Worm (Caenorhabditis elegans) whole organism, L1 larva: ENCODE data around the gene R11H6.2.

ENCODE experiments used
- C04F5.9 ChIP-seq: sonication (generic microtip); optimal IDR thresholded peaks from 2 replicates; lab custom pipeline; 2016; ENCODE audit warnings: missing genetic modification characterization, missing compliant biosample characterization
- C34B4.2 ChIP-seq: sonication (generic microtip); optimal IDR thresholded peaks from 2 replicates; lab custom pipeline; 2017; ENCODE audit warnings: mild to moderate bottlenecking, missing genetic modification characterization, missing compliant biosample characterization
- ama-1 ChIP-seq: fragments of 150-350 bp; optimal IDR thresholded peaks from 2 replicates; lab custom pipeline; 2014
- blmp-1 ChIP-seq: fragments of 150-350 bp; optimal IDR thresholded peaks from 2 replicates; lab custom pipeline; 2014; ENCODE audit warnings: missing biosample characterization, missing genetic modification characterization
- ceh-8 ChIP-seq: fragments of 200-800 bp; sonication (Bioruptor generic); optimal IDR thresholded peaks from 2 replicates; lab custom pipeline; 2018; ENCODE audit warnings: mild to moderate bottlenecking, missing genetic modification characterization, moderate library complexity, missing compliant biosample characterization
- ceh-82 ChIP-seq, 3 experiments: fragments of 150-350 bp in 1 of 3; sonication (generic microtip) in 2 of 3; optimal IDR thresholded peaks; 2 replicates each; lab custom pipeline; 2014 to 2017; ENCODE audit warnings: missing biosample characterization in 3 of 3, missing genetic modification characterization in 3 of 3
- ceh-90 ChIP-seq: sonication (generic microtip); optimal IDR thresholded peaks from 2 replicates; lab custom pipeline; 2016; ENCODE audit warnings: missing genetic modification characterization, missing compliant biosample characterization
- ces-1 ChIP-seq: fragments of 150-350 bp; optimal IDR thresholded peaks from 2 replicates; lab custom pipeline; 2014; ENCODE audit warnings: missing biosample characterization, missing genetic modification reagents, missing genetic modification characterization
- dsc-1 ChIP-seq: sonication (generic microtip); optimal IDR thresholded peaks from 2 replicates; lab custom pipeline; 2016; ENCODE audit warnings: mild to moderate bottlenecking, missing genetic modification characterization, missing compliant biosample characterization
- efl-1 ChIP-seq, 4 experiments: fragments of 150-350 bp; optimal IDR thresholded peaks in 3 of 4; peaks in 1 of 4; 1 replicate in 1 of 4; 2 replicates in 3 of 4; lab custom pipeline; 2014; ENCODE audit warnings: missing biosample characterization in 2 of 4, missing genetic modification characterization in 2 of 4, missing genetic modification reagents in 2 of 4
- elt-2 ChIP-seq: sonication (generic microtip); optimal IDR thresholded peaks from 2 replicates; lab custom pipeline; 2016; ENCODE audit warnings: missing genetic modification characterization, mild to moderate bottlenecking, inconsistent platforms, missing compliant biosample characterization, missing genetic modification reagents
- fkh-10 ChIP-seq: sonication (generic microtip); optimal IDR thresholded peaks from 2 replicates; lab custom pipeline; 2017; ENCODE audit warnings: missing biosample characterization, missing genetic modification reagents, missing genetic modification characterization
- fkh-8 ChIP-seq: sonication (generic microtip); optimal IDR thresholded peaks from 2 replicates; lab custom pipeline; 2016; ENCODE audit warnings: mild to moderate bottlenecking, missing genetic modification characterization, missing compliant biosample characterization
- fos-1 ChIP-seq: fragments of 150-350 bp; optimal IDR thresholded peaks from 2 replicates; lab custom pipeline; 2014; ENCODE audit warnings: missing biosample characterization, missing genetic modification characterization
- lin-14 ChIP-seq: fragments of 200-800 bp; sonication (Bioruptor generic); optimal IDR thresholded peaks from 2 replicates; lab custom pipeline; 2018; ENCODE audit warnings: mild to moderate bottlenecking, missing genetic modification characterization, moderate library complexity, missing compliant biosample characterization
- lin-39 ChIP-seq: fragments of 150-350 bp; optimal IDR thresholded peaks from 2 replicates; lab custom pipeline; 2014; ENCODE audit warnings: missing biosample characterization, missing genetic modification reagents, missing genetic modification characterization
- mab-9 ChIP-seq: fragments of 200-800 bp; sonication (Bioruptor generic); IDR thresholded peaks from 2 replicates; pipeline ENCODE4 v1.3.6; 2022; ENCODE audit warnings: missing genetic modification reagents, missing genetic modification characterization, missing compliant biosample characterization
- mep-1 ChIP-seq: fragments of 150-350 bp; optimal IDR thresholded peaks from 2 replicates; lab custom pipeline; 2014; ENCODE audit warnings: missing biosample characterization, missing genetic modification characterization
- nhr-19 ChIP-seq: fragments of 200-800 bp; sonication (Bioruptor generic); conservative IDR thresholded peaks from 2 replicates; pipeline ENCODE4 v1.3.6; 2022; ENCODE audit warnings: missing genetic modification characterization, missing compliant biosample characterization
- nhr-47 ChIP-seq: sonication (generic microtip); optimal IDR thresholded peaks from 2 replicates; lab custom pipeline; 2016; ENCODE audit warnings: mild to moderate bottlenecking, missing genetic modification characterization, moderate library complexity, missing compliant biosample characterization
- nhr-71 ChIP-seq: sonication (generic microtip); optimal IDR thresholded peaks from 2 replicates; lab custom pipeline; 2016; ENCODE audit warnings: mild to moderate bottlenecking, missing genetic modification characterization, moderate library complexity, missing compliant biosample characterization
- nhr-76 ChIP-seq: sonication (generic microtip); optimal IDR thresholded peaks from 2 replicates; lab custom pipeline; 2017; ENCODE audit warnings: missing biosample characterization, missing genetic modification characterization
- nhr-85 ChIP-seq: sonication (generic microtip); peaks from one replicate; lab custom pipeline; 2016; ENCODE audit warnings: missing genetic modification characterization, inconsistent platforms, missing compliant biosample characterization
- nhr-90 ChIP-seq: sonication (generic microtip); optimal IDR thresholded peaks from 2 replicates; lab custom pipeline; 2016; ENCODE audit warnings: mild to moderate bottlenecking, missing genetic modification characterization, missing compliant biosample characterization; ENCODE audit not compliant: poor library complexity
- pag-3 ChIP-seq: sonication (generic microtip); optimal IDR thresholded peaks from 2 replicates; lab custom pipeline; 2017; ENCODE audit warnings: missing genetic modification characterization, mild to moderate bottlenecking, missing compliant biosample characterization, antibody characterized with exemption, borderline replicate concordance; ENCODE audit not compliant: insufficient read depth
- pqm-1 ChIP-seq: sonication (generic microtip); optimal IDR thresholded peaks from 3 replicates; lab custom pipeline; 2017; ENCODE audit warnings: missing biosample characterization, missing genetic modification characterization
- rnt-1 ChIP-seq: sonication (generic microtip); optimal IDR thresholded peaks from 2 replicates; lab custom pipeline; 2016; ENCODE audit warnings: mild to moderate bottlenecking, missing genetic modification characterization, moderate library complexity, missing compliant biosample characterization
- snpc-4 ChIP-seq: fragments of 150-350 bp; optimal IDR thresholded peaks from 2 replicates; lab custom pipeline; 2014; ENCODE audit warnings: missing biosample characterization, missing genetic modification characterization
- snu-23 ChIP-seq: sonication (generic microtip); optimal IDR thresholded peaks from 2 replicates; lab custom pipeline; 2016; ENCODE audit warnings: missing genetic modification characterization, missing compliant biosample characterization
- unc-130 ChIP-seq: fragments of 150-350 bp; optimal IDR thresholded peaks from 2 replicates; lab custom pipeline; 2017; ENCODE audit warnings: missing biosample characterization, missing genetic modification characterization, inconsistent platforms
- vab-15 ChIP-seq: sonication (generic microtip); optimal IDR thresholded peaks from 2 replicates; lab custom pipeline; 2017; ENCODE audit warnings: missing genotype, mild to moderate bottlenecking, missing genetic modification characterization, missing compliant biosample characterization
- xbp-1 ChIP-seq: sonication (generic microtip); optimal IDR thresholded peaks from 2 replicates; lab custom pipeline; 2016; ENCODE audit warnings: missing genetic modification characterization, missing compliant biosample characterization
- zag-1 ChIP-seq: fragments of 150-350 bp; optimal IDR thresholded peaks from 2 replicates; lab custom pipeline; 2014; ENCODE audit warnings: missing biosample characterization, missing genetic modification characterization
- ztf-11 ChIP-seq, 2 experiments: sonication (generic microtip); optimal IDR thresholded peaks; 2 replicates each; lab custom pipeline; 2016 to 2017; ENCODE audit warnings: missing genetic modification characterization in 2 of 2, missing biosample characterization in 1 of 2, missing compliant biosample characterization in 1 of 2
- ztf-4 ChIP-seq: fragments of 150-350 bp; optimal IDR thresholded peaks from 2 replicates; lab custom pipeline; 2014; ENCODE audit warnings: missing biosample characterization, missing genetic modification characterization

R11H6.2 gene

DNA sequence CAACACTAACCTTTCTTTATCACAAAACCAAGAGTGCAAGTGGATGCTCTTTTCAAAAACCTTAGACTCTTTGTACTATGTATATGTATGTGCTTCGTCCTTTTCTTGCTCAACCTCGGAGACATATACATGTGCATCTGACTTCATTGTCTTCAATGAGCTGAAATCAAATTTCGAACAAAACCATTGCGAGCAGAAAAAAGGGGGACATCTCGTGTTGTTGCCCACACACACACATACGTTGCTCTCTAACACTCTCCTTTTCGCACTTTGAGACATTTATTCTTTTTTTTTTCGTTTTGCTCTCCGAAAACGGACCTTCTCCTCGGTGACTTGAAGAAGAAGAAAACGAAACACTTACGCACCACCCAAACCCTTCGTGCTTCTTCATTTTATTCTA lies 22.5 kb downstream of the R11H6.2 start:
- TF ChIP-seq lin-14 (GFP tag; lab: Kevin White, UChicago) (peak; percentile 53), efl-1 (optimal IDR thresholded peaks at IDR 0.05; lab: Kevin White, UChicago) (no peak), efl-1 (GFP tag; optimal IDR thresholded peaks at IDR 0.05 in 1 of 2; lab: Kevin White, UChicago) (no peak), pqm-1 (tag; lab: Kevin White, UChicago) (no peak), fkh-10 (GFP tag; lab: Kevin White, UChicago) (peak; percentile 80), snu-23 (GFP tag; lab: Kevin White, UChicago) (no peak), ama-1 (lab: Kevin White, UChicago) (no peak)

ce11 chrV:14620835-14621234 lies 23.0 kb downstream of the R11H6.2 start, which contains the start of gene hot-1:
hot-1 (plus strand) TSS chrV:14621135.
- no peak for TF ChIP-seq nhr-47 (tag; lab: Kevin White, UChicago)
- no peak for TF ChIP-seq dsc-1
- TF ChIP-seq ztf-4 (tag; lab: Kevin White, UChicago) = no peak
- TF ChIP-seq xbp-1 = no peak
- no peak for TF ChIP-seq ceh-82 (tag; optimal IDR thresholded peaks at IDR 0.05; lab: Kevin White, UChicago)
- no peak for TF ChIP-seq lin-39 (tag; lab: Kevin White, UChicago)
- TF ChIP-seq C34B4.2 (tag; lab: Kevin White, UChicago) = no peak
- TF ChIP-seq snpc-4 = no peak
- no peak for TF ChIP-seq mab-9
- TF ChIP-seq fkh-8 = no peak
- no peak for TF ChIP-seq fos-1 (tag; lab: Kevin White, UChicago)
- no peak for TF ChIP-seq mep-1 (tag; lab: Kevin White, UChicago)
- no peak for TF ChIP-seq pag-3
- TF ChIP-seq C04F5.9 = no peak
- no peak for TF ChIP-seq zag-1 (tag; lab: Kevin White, UChicago)
- TF ChIP-seq ceh-8 = no peak
- no peak for TF ChIP-seq ztf-11 (tag; optimal IDR thresholded peaks at IDR 0.05; lab: Kevin White, UChicago)
- no peak for TF ChIP-seq ces-1 (GFP tag; lab: Kevin White, UChicago)
- no peak for TF ChIP-seq blmp-1
- TF ChIP-seq vab-15 (tag; lab: Kevin White, UChicago) = no peak
- TF ChIP-seq, all 84 proteins: peak for 0

DNA sequence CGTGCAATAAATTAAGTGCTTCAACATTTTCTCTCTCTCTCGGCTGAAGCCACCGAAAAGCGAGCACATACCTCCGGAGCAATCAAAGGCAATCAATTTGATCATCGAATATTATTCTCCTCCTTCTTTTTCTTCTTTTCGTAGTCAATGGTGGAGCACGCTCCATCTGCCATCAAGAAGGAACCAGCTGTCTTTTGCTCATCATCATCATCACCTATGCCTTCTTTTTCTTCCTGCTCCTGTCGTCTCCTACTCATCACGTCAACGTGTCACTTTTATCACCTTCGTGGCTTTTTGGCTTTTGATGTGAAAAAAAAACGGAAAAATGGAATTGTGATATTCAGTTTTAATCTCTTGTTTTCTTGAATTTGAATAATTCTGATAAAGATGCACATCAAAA lies 27.9 kb downstream of the R11H6.2 start:
- TF ChIP-seq unc-130 = peak; percentile 6
- peak; percentile 55 for TF ChIP-seq nhr-71 (tag; lab: Kevin White, UChicago)
- no peak for TF ChIP-seq nhr-90 (tag; lab: Kevin White, UChicago)
- TF ChIP-seq lin-39 (tag; lab: Kevin White, UChicago) = no peak
- TF ChIP-seq pag-3 = peak; percentile 67
- TF ChIP-seq lin-14 (GFP tag; lab: Kevin White, UChicago) = peak; percentile 63
- TF ChIP-seq snu-23 (GFP tag; lab: Kevin White, UChicago) = no peak
- peak; percentile 66 for TF ChIP-seq rnt-1

DNA sequence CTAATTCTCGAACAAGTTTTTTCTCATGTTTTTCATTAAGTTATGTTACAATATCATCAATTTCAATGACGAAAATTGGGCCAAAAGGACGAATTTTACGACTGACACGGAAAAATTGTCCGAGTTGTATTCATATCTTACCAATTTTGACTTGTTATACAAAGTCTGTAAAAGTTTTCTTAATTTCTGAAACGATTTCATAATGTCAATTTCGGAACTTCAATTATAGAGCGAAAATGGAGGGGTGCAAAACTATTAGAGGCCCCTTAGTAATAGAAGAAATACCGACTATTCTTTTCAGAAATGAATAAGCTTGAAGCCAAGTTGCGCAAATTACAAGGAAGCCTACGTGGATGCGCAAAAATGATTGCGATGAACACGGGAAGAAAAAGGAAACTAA lies 33.8 kb downstream of the R11H6.2 start, which contains the start of gene F43D2.3:
Gene F43D2.3, plus strand, starts transcription at position 301 of the 400 bp plus-strand sequence.
- TF ChIP-seq elt-2 (tag; lab: Kevin White, UChicago) (no peak), xbp-1 (no peak), ceh-90 (no peak), nhr-71 (tag; lab: Kevin White, UChicago) (no peak)
- TF ChIP-seq, all 84 proteins: peak for 0

ce11 chrV:14633319-14633718 lies 35.5 kb downstream of the R11H6.2 start:
- 0 out of 2 replicates have a peak, but pooled peaks have one; percentile 24 for TF ChIP-seq mab-9
- TF ChIP-seq blmp-1 = peak; percentile 95
- peak; percentile 54 for TF ChIP-seq nhr-85 (tag; lab: Kevin White, UChicago)
- TF ChIP-seq efl-1 (optimal IDR thresholded peaks at IDR 0.05; lab: Kevin White, UChicago) = no peak
- peak in 1 of 2 experiments; percentile 64 for TF ChIP-seq efl-1 (GFP tag; optimal IDR thresholded peaks at IDR 0.05 in 1 of 2; lab: Kevin White, UChicago)
- no peak for TF ChIP-seq nhr-76 (tag; lab: Kevin White, UChicago)
- peak; percentile 49 for TF ChIP-seq lin-14 (GFP tag; lab: Kevin White, UChicago)
- TF ChIP-seq nhr-19 (GFP tag; lab: Robert Waterston, UW) = no peak
- TF ChIP-seq, all 84 proteins: peak for 5
